Worm (Caenorhabditis elegans): ENCODE measurements around the gene txbp-3.

The txbp-3 gene

DNA sequence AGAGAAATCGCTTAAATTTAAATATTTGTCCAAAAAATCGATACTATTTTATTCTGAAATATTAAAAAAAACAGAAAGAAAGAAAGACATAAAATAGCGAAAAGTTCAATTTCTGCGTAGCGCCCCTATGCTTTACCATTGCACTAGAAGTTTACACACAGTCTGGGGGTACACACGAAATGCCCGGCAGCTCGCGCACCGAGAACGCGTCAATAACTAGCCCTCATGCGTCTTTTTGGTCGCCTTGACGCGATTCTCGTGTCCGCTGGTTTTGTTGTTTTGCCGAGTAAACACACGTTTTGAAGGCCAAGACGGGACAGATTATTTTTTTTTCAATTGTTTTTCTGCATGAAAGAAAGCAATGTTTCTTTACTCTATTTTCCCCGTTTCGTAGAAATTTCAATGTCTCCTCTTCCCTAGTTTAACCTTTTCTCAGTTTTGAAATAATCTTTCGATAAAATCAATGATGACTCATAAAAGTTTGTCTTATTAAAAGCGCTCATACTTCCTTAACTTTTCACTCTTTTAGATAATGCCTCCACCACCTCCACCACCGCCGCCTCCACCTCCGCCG, 29.1 kb downstream of the txbp-3 start, which contains the start of gene wip-1:
TSS of gene wip-1 (plus strand) at position 524 of the 574 bp plus-strand sequence.
- no peak for TF ChIP-seq unc-62 (GFP tag; optimal IDR thresholded peaks at IDR 0.05)

DNA sequence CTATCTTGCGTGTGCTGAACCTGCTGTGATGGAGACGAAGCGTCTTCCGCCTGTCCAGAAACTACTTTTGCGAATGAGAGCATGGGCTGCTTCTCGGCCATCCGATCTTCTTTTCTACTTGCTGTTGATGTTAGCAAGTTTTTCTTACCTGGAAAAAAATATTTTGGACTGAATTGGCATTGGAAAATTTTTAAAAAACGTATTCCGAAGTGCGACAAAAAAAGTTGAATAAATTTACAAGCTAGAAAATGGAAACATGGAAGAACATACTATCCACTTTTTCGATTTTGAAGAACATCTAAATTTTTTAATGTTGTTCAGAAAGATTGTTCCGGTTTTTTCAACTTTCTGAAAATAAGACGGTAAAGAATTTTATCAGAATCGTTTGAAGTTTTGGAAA, 29.7 kb downstream of the txbp-3 start, which contains the start of gene larp-1:
TSS of gene larp-1 (minus strand) at position 101 of the 400 bp plus-strand sequence.
- no peak for TF ChIP-seq unc-62 (GFP tag; optimal IDR thresholded peaks at IDR 0.05)

DNA sequence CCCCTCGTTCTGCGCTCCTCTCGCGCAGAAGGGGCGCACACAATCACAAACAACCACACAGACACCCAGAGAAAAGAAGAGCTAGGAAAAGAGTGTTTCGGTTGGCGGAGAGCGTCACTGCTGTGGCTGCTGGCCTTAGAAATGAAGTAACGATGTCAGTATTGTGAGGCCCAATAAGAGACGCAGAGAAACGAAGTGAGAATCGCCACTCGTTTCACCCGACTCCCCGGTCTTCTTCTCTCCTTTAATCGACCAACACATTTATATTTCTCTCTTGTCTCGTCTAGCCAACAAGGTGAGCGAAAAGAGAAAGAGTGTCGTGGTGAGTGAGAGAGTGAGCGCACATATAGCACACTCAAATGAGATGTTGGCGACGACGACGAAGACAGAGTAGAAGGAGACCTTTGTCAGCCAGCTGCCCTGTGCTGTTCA, 33.3 kb downstream of the txbp-3 start:
- TF ChIP-seq unc-62 (GFP tag; optimal IDR thresholded peaks at IDR 0.05): no peak

DNA sequence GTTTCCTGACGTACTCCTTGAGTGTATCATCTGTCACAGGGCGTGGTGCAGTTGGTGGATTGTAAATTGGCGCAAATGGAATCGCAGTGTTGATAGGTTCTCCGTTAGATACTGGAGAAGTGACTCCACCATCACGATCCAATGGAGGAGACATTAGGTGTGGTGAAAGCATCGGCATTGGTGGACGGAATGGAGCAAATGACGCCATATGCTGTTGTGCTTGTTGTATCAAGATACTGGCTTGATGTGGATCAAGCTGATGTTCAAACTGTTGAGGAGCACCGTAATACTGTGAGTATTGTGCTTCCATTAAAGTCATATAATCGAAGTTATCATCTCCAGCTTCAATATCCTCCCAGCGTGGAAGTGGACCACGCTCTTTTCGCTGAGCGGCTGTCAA, 34.8 kb downstream of the txbp-3 start:
- no peak for TF ChIP-seq unc-62 (GFP tag; optimal IDR thresholded peaks at IDR 0.05)

DNA sequence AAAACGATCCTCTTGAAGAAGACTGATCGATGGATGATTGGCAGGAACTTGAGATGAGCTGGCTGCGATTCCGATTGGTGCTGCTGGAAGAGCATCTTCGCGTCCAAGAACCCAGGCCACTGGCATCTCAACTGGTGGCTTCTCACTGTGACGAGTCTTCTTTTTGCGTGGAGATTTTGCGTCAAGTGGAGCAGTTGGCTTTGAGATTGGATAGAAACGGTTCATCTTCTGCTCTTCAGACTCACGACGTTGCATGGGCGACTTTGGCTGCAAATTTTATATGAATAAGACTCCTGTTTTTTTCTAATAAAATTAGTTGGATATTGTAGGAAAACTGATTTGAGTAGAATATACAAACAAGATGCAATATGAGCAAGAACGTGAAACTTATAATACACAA, 36.5 kb downstream of the txbp-3 start:
- TF ChIP-seq unc-62 (GFP tag; optimal IDR thresholded peaks at IDR 0.05): no peak

DNA sequence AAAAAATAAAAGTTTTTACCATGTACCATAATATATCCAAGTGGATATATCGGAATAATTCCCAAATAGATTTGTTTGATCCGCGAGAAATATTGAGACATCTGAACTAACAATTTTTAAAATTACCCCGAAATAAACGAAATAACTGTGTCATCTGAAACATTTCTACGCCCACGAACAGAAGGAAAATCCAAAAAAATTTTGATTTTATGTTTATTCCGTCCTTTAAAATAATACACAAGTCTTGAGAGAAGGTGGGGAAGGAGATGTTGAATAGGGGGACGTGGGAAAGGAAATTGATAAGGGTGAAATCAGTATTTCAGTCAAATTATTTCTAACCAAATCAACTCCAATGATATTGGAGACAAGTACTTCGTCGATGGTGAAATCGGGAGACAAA, 38.5 kb downstream of the txbp-3 start, which contains the start of gene R144.11:
TSS of gene R144.11 (minus strand) at position 101 of the 400 bp plus-strand sequence.
- TF ChIP-seq unc-62 (GFP tag; optimal IDR thresholded peaks at IDR 0.05): no peak

DNA sequence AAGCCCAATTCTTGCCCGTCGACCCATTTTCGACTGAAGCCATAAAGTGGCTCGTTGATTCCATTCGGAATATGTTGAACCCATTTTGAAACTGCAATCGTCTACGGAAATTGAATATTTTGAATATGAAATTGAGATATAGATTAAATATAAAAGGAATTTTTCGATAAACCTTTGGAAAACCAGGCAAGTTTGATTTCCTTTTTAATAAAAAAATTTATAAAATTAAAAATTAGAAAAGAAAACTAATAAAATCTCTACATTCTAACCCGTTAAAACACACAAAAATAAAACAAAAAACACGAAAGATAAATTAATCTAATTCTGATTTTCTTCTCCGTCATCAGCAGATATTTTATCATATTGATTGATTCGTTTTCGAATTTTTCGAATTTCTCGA, 40.4 kb downstream of the txbp-3 start, which contains the start of gene R144.12:
TSS of gene R144.12 (minus strand) at position 101 of the 400 bp plus-strand sequence.
- TF ChIP-seq unc-62 (GFP tag; optimal IDR thresholded peaks at IDR 0.05): no peak

DNA sequence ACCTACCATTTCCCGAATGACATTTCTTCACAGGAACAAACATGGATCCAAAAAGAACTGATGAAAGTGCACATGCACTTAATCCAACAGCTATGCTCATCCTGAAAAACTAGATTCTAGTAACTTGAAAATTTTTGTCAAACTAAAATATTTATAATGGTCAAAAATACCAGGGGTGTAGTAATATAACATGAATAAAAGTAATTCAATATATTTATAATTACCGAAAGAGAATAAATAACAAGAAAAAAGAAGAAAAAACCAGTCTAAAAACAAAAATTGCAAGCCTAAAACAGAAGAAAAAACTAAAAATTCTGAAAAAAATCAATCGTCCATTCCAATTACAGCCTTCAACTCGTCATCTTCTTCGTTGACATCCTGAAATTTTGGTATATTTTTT, 42.6 kb downstream of the txbp-3 start, which contains the start of gene R144.6:
TSS of gene R144.6 (minus strand) at position 101 of the 400 bp plus-strand sequence.
- no peak for TF ChIP-seq unc-62 (GFP tag; optimal IDR thresholded peaks at IDR 0.05)

DNA sequence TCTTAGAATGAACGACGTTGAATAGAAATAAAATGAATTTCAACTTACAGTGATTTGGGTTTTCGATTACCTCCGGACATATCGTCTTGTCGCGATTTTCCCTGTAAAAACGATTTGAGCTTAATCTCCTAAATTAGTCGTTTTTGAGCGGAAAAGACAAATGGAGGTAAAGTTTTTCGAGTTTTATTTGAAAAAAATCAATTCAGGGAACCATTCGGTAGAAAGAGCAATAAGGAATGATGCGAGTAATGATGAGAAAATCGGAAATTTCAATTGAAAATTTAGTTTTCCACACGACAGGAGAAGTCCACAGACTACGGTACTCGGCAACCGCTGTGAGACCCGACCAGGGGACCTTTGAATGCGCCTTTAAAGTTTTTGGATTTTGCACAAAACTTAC, 45.0 kb downstream of the txbp-3 start, which contains the start of gene R144.10:
TSS of gene R144.10 (minus strand) at position 101 of the 400 bp plus-strand sequence.
- no peak for TF ChIP-seq unc-62 (GFP tag; optimal IDR thresholded peaks at IDR 0.05)

DNA sequence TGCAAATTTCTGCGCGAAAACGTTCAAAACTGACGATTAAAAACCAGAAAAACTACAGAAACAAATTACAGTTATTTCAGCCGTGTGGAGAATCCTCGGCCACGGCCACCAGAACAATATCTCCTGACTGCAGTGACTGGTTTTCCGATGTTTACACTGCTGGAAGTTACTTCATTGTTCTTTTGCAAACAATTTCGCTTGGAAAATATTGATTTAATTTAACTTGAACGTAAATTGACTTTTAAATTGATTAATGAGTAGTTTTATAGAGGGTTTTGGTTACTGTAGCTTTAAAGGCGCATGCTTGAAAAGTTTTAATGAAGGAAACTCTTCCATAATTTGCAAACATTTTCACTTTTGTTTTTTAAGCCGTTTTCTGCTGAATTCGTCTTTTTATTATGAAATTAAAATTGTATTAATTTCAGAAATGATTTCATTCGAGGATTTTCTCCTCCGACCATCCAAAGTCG, 48.3 kb downstream of the txbp-3 start, which contains the start of gene smcr-8:
TSS of gene smcr-8 (plus strand) at position 420 of the 470 bp plus-strand sequence.
- no peak for TF ChIP-seq unc-62 (GFP tag; optimal IDR thresholded peaks at IDR 0.05)

DNA sequence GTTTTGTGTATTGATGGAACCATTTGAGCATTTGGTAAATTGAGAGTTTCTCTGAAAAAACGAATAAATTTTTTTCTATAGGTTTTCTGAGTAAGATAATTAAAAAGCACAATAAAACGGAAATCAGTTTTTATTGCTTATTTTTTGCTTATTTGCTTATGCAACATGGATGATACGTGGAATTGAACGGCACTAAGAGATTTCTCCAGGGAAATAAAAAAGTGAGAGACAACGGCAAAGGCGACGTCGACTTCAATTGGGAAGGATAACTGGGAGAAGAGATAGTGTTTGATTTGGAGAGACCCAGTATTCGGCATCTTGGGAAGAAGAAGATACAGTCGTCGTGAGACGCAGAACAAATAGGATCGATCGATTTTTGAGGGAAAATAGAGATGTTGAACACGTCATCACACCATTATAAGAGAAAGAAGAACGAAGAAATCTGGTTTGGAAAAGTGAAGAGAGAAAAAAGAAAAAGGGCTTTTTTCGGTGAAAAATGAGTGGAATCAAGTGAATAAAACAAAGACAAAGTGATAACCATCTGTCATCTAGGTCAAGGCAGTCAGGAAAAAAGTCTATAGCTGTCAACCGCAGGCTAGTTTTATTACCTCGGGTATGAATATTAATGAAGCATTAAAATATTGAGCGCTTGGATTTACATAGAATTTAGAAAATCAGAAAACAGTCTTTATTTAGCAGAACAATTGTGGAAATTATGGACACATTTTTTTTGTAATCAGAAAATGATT, 49.0 kb downstream of the txbp-3 start, which contains the start of gene tmem-131:
TSS of gene tmem-131 (minus strand) at position 51 of the 749 bp plus-strand sequence.
- no peak for TF ChIP-seq unc-62 (GFP tag; optimal IDR thresholded peaks at IDR 0.05)
